Worm (Caenorhabditis elegans) whole organism, mixed stage, embryonic: ENCODE data around the gene gex-4.
"Not testable (repeated sequence)": the region's sequence is repeated elsewhere in the genome, so short reads cannot be mapped to it uniquely, and the experiment has no call there.

Experiments
- M03D4.4 ChIP-seq: sonication (generic microtip); optimal IDR thresholded peaks from 2 replicates; lab custom pipeline; 2017; ENCODE audit warnings: mild to moderate bottlenecking, missing genetic modification characterization, missing compliant biosample characterization
- bed-3 ChIP-seq: fragments of 200-800 bp; sonication (Bioruptor generic); optimal IDR thresholded peaks from 3 replicates; lab custom pipeline; 2018; ENCODE audit warnings: mild to moderate bottlenecking, missing genetic modification characterization, moderate library complexity, missing compliant biosample characterization
- ceh-39 ChIP-seq: fragments of 150-350 bp; optimal IDR thresholded peaks from 2 replicates; lab custom pipeline; 2014; ENCODE audit warnings: missing biosample characterization, missing genetic modification characterization
- ces-1 ChIP-seq: fragments of 150-350 bp; optimal IDR thresholded peaks from 2 replicates; lab custom pipeline; 2014; ENCODE audit warnings: missing biosample characterization, missing genetic modification reagents, missing genetic modification characterization
- elt-3 ChIP-seq: fragments of 150-350 bp; optimal IDR thresholded peaks from 2 replicates; lab custom pipeline; 2014; ENCODE audit warnings: missing biosample characterization, missing genetic modification characterization
- flh-1 ChIP-seq: fragments of 200-800 bp; sonication (Bioruptor generic); optimal IDR thresholded peaks from 2 replicates; lab custom pipeline; 2018; ENCODE audit warnings: mild to moderate bottlenecking, missing genetic modification characterization, moderate library complexity, missing compliant biosample characterization
- lin-13 ChIP-seq: fragments of 150-350 bp; optimal IDR thresholded peaks from 2 replicates; lab custom pipeline; 2014; ENCODE audit warnings: missing biosample characterization, missing genetic modification characterization
- lin-32 ChIP-seq: fragments of 200-800 bp; sonication (Bioruptor generic); optimal IDR thresholded peaks from 2 replicates; lab custom pipeline; 2018; ENCODE audit warnings: mild to moderate bottlenecking, missing genetic modification characterization, missing compliant biosample characterization
- lsy-2 ChIP-seq: fragments of 150-350 bp; optimal IDR thresholded peaks from 2 replicates; lab custom pipeline; 2014; ENCODE audit warnings: missing biosample characterization, missing genetic modification characterization
- nhr-2 ChIP-seq: fragments of 150-350 bp; optimal IDR thresholded peaks from 2 replicates; lab custom pipeline; 2014; ENCODE audit warnings: missing biosample characterization, missing genetic modification characterization
- nhr-28 ChIP-seq: fragments of 150-350 bp; optimal IDR thresholded peaks from 2 replicates; lab custom pipeline; 2014; ENCODE audit warnings: missing biosample characterization, missing genetic modification characterization
- nhr-76 ChIP-seq: sonication (generic microtip); optimal IDR thresholded peaks from 2 replicates; lab custom pipeline; 2017; ENCODE audit warnings: missing biosample characterization, missing genetic modification characterization
- pha-4 ChIP-seq: fragments of 150-350 bp; optimal IDR thresholded peaks from 2 replicates; lab custom pipeline; 2018; ENCODE audit warnings: missing biosample characterization, missing genetic modification reagents, missing genetic modification characterization
- tbx-8 ChIP-seq: fragments of 200-800 bp; sonication (Bioruptor generic); optimal IDR thresholded peaks from 2 replicates; lab custom pipeline; 2018; ENCODE audit warnings: mild to moderate bottlenecking, missing genetic modification characterization, moderate library complexity, missing compliant biosample characterization
- unc-120 ChIP-seq: sonication (generic microtip); optimal IDR thresholded peaks from 2 replicates; lab custom pipeline; 2017; ENCODE audit warnings: missing genetic modification characterization, missing compliant biosample characterization; ENCODE audit not compliant: poor library complexity, severe bottlenecking

Gene gex-4

DNA sequence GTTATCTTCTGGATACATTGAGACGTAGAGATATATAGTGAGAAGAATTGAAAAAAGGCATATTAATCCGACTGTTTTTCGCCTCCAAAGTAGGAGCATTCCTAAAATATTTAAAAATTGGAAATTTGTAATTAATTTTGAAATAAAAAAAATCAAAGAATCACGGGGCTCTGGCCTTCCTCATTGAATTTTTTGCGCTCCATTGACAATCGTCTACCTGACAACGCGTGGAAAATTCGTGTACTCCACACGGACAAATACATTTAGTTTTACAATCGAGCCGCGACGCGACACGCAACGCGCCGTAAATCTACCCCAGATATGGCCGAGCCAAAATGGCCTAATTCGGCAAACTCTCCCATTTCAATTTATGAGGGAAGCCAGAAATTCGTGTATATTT is 41.3 kb downstream of the gex-4 start, which contains the start of gene gly-11:
TSS of gene gly-11 (minus strand) at position 101 of the 400 bp plus-strand sequence.
- not testable (repeated sequence) for TF ChIP-seq pha-4 (tag; lab: Kevin White, UChicago); M03D4.4; ceh-39 (tag; lab: Kevin White, UChicago)

DNA sequence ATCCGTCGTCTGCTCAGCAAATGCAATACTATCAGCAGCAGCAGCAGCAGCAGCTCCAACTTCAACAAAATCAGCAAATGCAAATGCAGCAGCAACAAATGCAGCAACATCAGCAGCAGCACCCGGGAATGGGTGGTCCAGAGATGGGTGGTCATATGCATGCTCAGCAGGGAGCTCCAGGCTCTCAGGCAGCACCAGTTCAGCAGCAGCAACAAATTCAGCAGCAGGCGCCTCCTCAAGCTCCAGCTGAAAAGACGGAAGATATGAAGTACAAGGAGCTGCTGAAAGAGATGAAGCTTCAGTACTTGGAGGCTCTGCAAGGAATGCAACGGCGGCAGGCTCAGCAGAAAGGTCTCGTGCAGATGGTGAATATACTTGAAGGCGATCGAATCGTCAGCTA is 51.4 kb downstream of the gex-4 start:
- TF ChIP-seq unc-120 (tag; lab: Kevin White, UChicago) (no peak), nhr-76 (tag; lab: Kevin White, UChicago) (no peak), lin-32 (GFP tag; lab: Kevin White, UChicago) (no peak), lsy-2 (tag; lab: Kevin White, UChicago) (no peak), nhr-28 (no peak), tbx-8 (GFP tag; lab: Kevin White, UChicago) (no peak), ces-1 (GFP tag; lab: Kevin White, UChicago) (no peak), nhr-2 (no peak), bed-3 (no peak), flh-1 (no peak), ceh-39 (tag; lab: Kevin White, UChicago) (no peak), lin-13 (tag; lab: Kevin White, UChicago) (no peak), elt-3 (no peak)
